Worm (Caenorhabditis elegans) whole organism, late embryonic: Measurements from ENCODE around the gene lec-11.

ENCODE experiments used
- C08G9.2 ChIP-seq: sonication (generic microtip); optimal IDR thresholded peaks from 2 replicates; lab custom pipeline; 2016; ENCODE audit warnings: mild to moderate bottlenecking, missing genetic modification characterization, moderate library complexity, missing compliant biosample characterization
- C38D4.7 ChIP-seq: fragments of 200-800 bp; sonication (Bioruptor generic); optimal IDR thresholded peaks from 2 replicates; lab custom pipeline; 2018; ENCODE audit warnings: mild to moderate bottlenecking, missing genetic modification characterization, moderate library complexity, missing compliant biosample characterization
- F13H6.1 ChIP-seq: sonication (generic microtip); optimal IDR thresholded peaks from 2 replicates; lab custom pipeline; 2016; ENCODE audit warnings: missing genetic modification characterization, missing compliant biosample characterization
- K09A11.1 ChIP-seq: sonication (generic microtip); optimal IDR thresholded peaks from 2 replicates; lab custom pipeline; 2017; ENCODE audit warnings: antibody characterized with exemption, mild to moderate bottlenecking, missing genetic modification characterization, missing compliant biosample characterization; ENCODE audit not compliant: insufficient read depth
- T23F11.4 ChIP-seq: fragments of 200-800 bp; sonication (Bioruptor generic); optimal IDR thresholded peaks from 2 replicates; lab custom pipeline; 2018; ENCODE audit warnings: mild to moderate bottlenecking, missing genetic modification characterization, missing compliant biosample characterization
- ceh-14 ChIP-seq: sonication (generic microtip); optimal IDR thresholded peaks from 2 replicates; lab custom pipeline; 2016; ENCODE audit warnings: missing genotype, missing genetic modification characterization, missing compliant biosample characterization
- ceh-18 ChIP-seq: sonication (generic microtip); optimal IDR thresholded peaks from 2 replicates; lab custom pipeline; 2016; ENCODE audit warnings: missing genetic modification characterization, missing compliant biosample characterization
- ceh-2 ChIP-seq: sonication (generic microtip); optimal IDR thresholded peaks from 2 replicates; lab custom pipeline; 2016; ENCODE audit warnings: missing genotype, missing genetic modification characterization, missing compliant biosample characterization
- ceh-24 ChIP-seq: sonication (generic microtip); optimal IDR thresholded peaks from 2 replicates; lab custom pipeline; 2016; ENCODE audit warnings: mild to moderate bottlenecking, missing genetic modification characterization, missing compliant biosample characterization
- ceh-45 ChIP-seq: fragments of 200-800 bp; sonication (Bioruptor generic); IDR thresholded peaks from 2 replicates; pipeline ENCODE4 v1.3.6; 2022; ENCODE audit warnings: missing genetic modification reagents, missing genetic modification characterization, missing compliant biosample characterization
- ceh-48 ChIP-seq: sonication (generic microtip); optimal IDR thresholded peaks from 2 replicates; lab custom pipeline; 2016; ENCODE audit warnings: missing genetic modification characterization, inconsistent platforms, missing compliant biosample characterization
- ceh-9 ChIP-seq: sonication (generic microtip); optimal IDR thresholded peaks from 2 replicates; lab custom pipeline; 2016; ENCODE audit warnings: mild to moderate bottlenecking, missing genetic modification characterization, inconsistent platforms, missing compliant biosample characterization
- dve-1 ChIP-seq: sonication (generic microtip); optimal IDR thresholded peaks from 2 replicates; lab custom pipeline; 2017; ENCODE audit warnings: antibody characterized with exemption, mild to moderate bottlenecking, missing genetic modification characterization, missing compliant biosample characterization
- elt-2 ChIP-seq: sonication (generic microtip); optimal IDR thresholded peaks from 2 replicates; lab custom pipeline; 2016; ENCODE audit warnings: missing genetic modification reagents, missing genetic modification characterization, missing compliant biosample characterization
- elt-4 ChIP-seq: sonication (generic microtip); optimal IDR thresholded peaks from 2 replicates; lab custom pipeline; 2016; ENCODE audit warnings: missing genetic modification characterization, missing compliant biosample characterization
- fax-1 ChIP-seq: sonication (generic microtip); optimal IDR thresholded peaks from 2 replicates; lab custom pipeline; 2016; ENCODE audit warnings: missing genotype, missing genetic modification characterization, missing compliant biosample characterization
- fkh-10 ChIP-seq: fragments of 150-350 bp; optimal IDR thresholded peaks from 2 replicates; lab custom pipeline; 2014; ENCODE audit warnings: missing biosample characterization, missing genetic modification reagents, missing genetic modification characterization
- hlh-15 ChIP-seq: sonication (generic microtip); optimal IDR thresholded peaks from 2 replicates; lab custom pipeline; 2016; ENCODE audit warnings: missing genetic modification characterization, missing compliant biosample characterization
- hlh-8 ChIP-seq: sonication (generic microtip); optimal IDR thresholded peaks from 2 replicates; lab custom pipeline; 2016; ENCODE audit warnings: missing genotype, missing genetic modification characterization, missing compliant biosample characterization
- lin-11 ChIP-seq: fragments of 200-800 bp; sonication (Bioruptor generic); optimal IDR thresholded peaks from 2 replicates; lab custom pipeline; 2018; ENCODE audit warnings: mild to moderate bottlenecking, missing genetic modification characterization, missing compliant biosample characterization
- madf-2 ChIP-seq: sonication (generic microtip); optimal IDR thresholded peaks from 2 replicates; lab custom pipeline; 2017; ENCODE audit warnings: missing genetic modification characterization, missing compliant biosample characterization
- npax-4 ChIP-seq: sonication (generic microtip); optimal IDR thresholded peaks from 2 replicates; lab custom pipeline; 2016; ENCODE audit warnings: missing genetic modification characterization, missing compliant biosample characterization
- pat-9 ChIP-seq: fragments of 200-800 bp; sonication (Bioruptor generic); optimal IDR thresholded peaks from 2 replicates; lab custom pipeline; 2018; ENCODE audit warnings: mild to moderate bottlenecking, missing genetic modification characterization, moderate library complexity, missing compliant biosample characterization
- pha-4 ChIP-seq: fragments of 150-350 bp; optimal IDR thresholded peaks from 2 replicates; lab custom pipeline; 2018; ENCODE audit warnings: missing biosample characterization, missing genetic modification reagents, missing genetic modification characterization
- pros-1 ChIP-seq: fragments of 150-350 bp; optimal IDR thresholded peaks from 2 replicates; lab custom pipeline; 2014; ENCODE audit warnings: missing biosample characterization, missing genetic modification reagents, missing genetic modification characterization
- ref-2 ChIP-seq: sonication (generic microtip); optimal IDR thresholded peaks from 2 replicates; lab custom pipeline; 2016; ENCODE audit warnings: missing genetic modification characterization, missing compliant biosample characterization
- sox-2 ChIP-seq: fragments of 200-800 bp; sonication (Bioruptor generic); IDR thresholded peaks from 2 replicates; pipeline ENCODE4 v1.3.6; 2022; ENCODE audit warnings: missing genetic modification reagents, missing genetic modification characterization, missing compliant biosample characterization
- sox-4 ChIP-seq: sonication (generic microtip); optimal IDR thresholded peaks from 2 replicates; lab custom pipeline; 2017; ENCODE audit warnings: mild to moderate bottlenecking, missing genetic modification characterization, inconsistent platforms, missing compliant biosample characterization
- tbx-2 ChIP-seq: sonication (generic microtip); optimal IDR thresholded peaks from 2 replicates; lab custom pipeline; 2016; ENCODE audit warnings: missing genetic modification characterization, missing compliant biosample characterization
- tbx-7 ChIP-seq: sonication (generic microtip); optimal IDR thresholded peaks from 2 replicates; lab custom pipeline; 2016; ENCODE audit warnings: missing genotype, missing genetic modification characterization, missing compliant biosample characterization
- unc-42 ChIP-seq: sonication (generic microtip); optimal IDR thresholded peaks from 2 replicates; lab custom pipeline; 2016; ENCODE audit warnings: missing genotype, missing genetic modification characterization, missing compliant biosample characterization
- unc-55 ChIP-seq: sonication (generic microtip); optimal IDR thresholded peaks from 2 replicates; lab custom pipeline; 2017; ENCODE audit warnings: missing biosample characterization, missing genetic modification reagents, missing genetic modification characterization
- unc-86 ChIP-seq: sonication (generic microtip); optimal IDR thresholded peaks from 2 replicates; lab custom pipeline; 2016; ENCODE audit warnings: missing genetic modification characterization, missing compliant biosample characterization
- ztf-16 ChIP-seq: sonication (generic microtip); optimal IDR thresholded peaks from 2 replicates; lab custom pipeline; 2017; ENCODE audit warnings: missing genetic modification characterization, missing compliant biosample characterization

Gene lec-11

ce11 chrIV:6627798-6628197 lies 37.8 kb upstream of the lec-11 start, which contains the start of gene cest-5.2:
TSS of gene cest-5.2 (minus strand) at chrIV:6627925.
- no peak for TF ChIP-seq hlh-15 (tag; lab: Kevin White, UChicago)
- peak; percentile 73 for TF ChIP-seq elt-2 (tag; lab: Kevin White, UChicago)

- TF ChIP-seq ref-2 (no peak), ceh-45 (no peak)
These were observed 33.4 kb upstream of the lec-11 start, which contains the start of gene C01B10.44 for ce11 chrIV:6623390-6623789. TSS of gene C01B10.44 (plus strand) at chrIV:6623690.

ce11 chrIV:6622142-6622541 lies 32.2 kb upstream of the lec-11 start:
- TF ChIP-seq ceh-9 (no peak), K09A11.1 (no peak), hlh-8 (tag; lab: Kevin White, UChicago) (no peak), pha-4 (tag; lab: Kevin White, UChicago) (no peak), elt-4 (tag; lab: Kevin White, UChicago) (no peak), sox-2 (GFP tag; lab: Robert Waterston, UW) (no peak), tbx-2 (tag; lab: Kevin White, UChicago) (no peak), ztf-16 (no peak)

- TF ChIP-seq npax-4 (tag; lab: Kevin White, UChicago): no peak
- no peak for TF ChIP-seq fkh-10
- no peak for TF ChIP-seq ceh-14
- no peak for TF ChIP-seq ceh-48 (tag; lab: Kevin White, UChicago)
- TF ChIP-seq ceh-18 (tag; lab: Kevin White, UChicago): no peak
- no peak for TF ChIP-seq tbx-2 (tag; lab: Kevin White, UChicago)
- TF ChIP-seq madf-2 (tag; lab: Kevin White, UChicago): no peak
- TF ChIP-seq T23F11.4 (GFP tag; lab: Kevin White, UChicago): no peak
- TF ChIP-seq ceh-45: no peak
- no peak for TF ChIP-seq ceh-24 (tag; lab: Kevin White, UChicago)
- no peak for TF ChIP-seq unc-86 (tag; lab: Kevin White, UChicago)
- TF ChIP-seq sox-4 (tag; lab: Kevin White, UChicago): no peak
- no peak for TF ChIP-seq sox-2 (GFP tag; lab: Robert Waterston, UW)
- TF ChIP-seq lin-11 (tag; lab: Kevin White, UChicago): no peak
These were observed 31.3 kb upstream of the lec-11 start, which contains the start of gene C01B10.3 for ce11 chrIV:6621252-6621651. TSS of gene C01B10.3 (minus strand) at chrIV:6621352.

- TF ChIP-seq ceh-24 (tag; lab: Kevin White, UChicago): no peak
- TF ChIP-seq pros-1 (tag; lab: Kevin White, UChicago): no peak
- no peak for TF ChIP-seq dve-1 (tag; lab: Kevin White, UChicago)
- TF ChIP-seq pat-9 (tag; lab: Kevin White, UChicago): no peak
- TF ChIP-seq ceh-2: no peak
- TF ChIP-seq, all 69 proteins: peak for 0
These were observed 28.7 kb upstream of the lec-11 start for ce11 chrIV:6618607-6619006.

ce11 chrIV:6613296-6613695 lies 23.3 kb upstream of the lec-11 start, which contains the start of gene drh-1:
TSS of gene drh-1 (minus strand) at chrIV:6613353.
- TF ChIP-seq elt-2 (tag; lab: Kevin White, UChicago) (no peak), K09A11.1 (no peak), tbx-7 (no peak), C38D4.7 (GFP tag; lab: Kevin White, UChicago) (no peak), lin-11 (tag; lab: Kevin White, UChicago) (no peak), elt-4 (tag; lab: Kevin White, UChicago) (no peak), ceh-45 (no peak), unc-55 (GFP tag; lab: Kevin White, UChicago) (no peak), unc-42 (no peak), madf-2 (tag; lab: Kevin White, UChicago) (no peak), F13H6.1 (tag; lab: Kevin White, UChicago) (no peak), C08G9.2 (tag; lab: Kevin White, UChicago) (no peak), npax-4 (tag; lab: Kevin White, UChicago) (no peak), ceh-18 (tag; lab: Kevin White, UChicago) (no peak), fax-1 (tag; lab: Kevin White, UChicago) (no peak)
